Fruit fly (Drosophila melanogaster) whole organism, embryonic: ENCODE data around the gene CtBP.

Source experiments
- CG10209 ChIP-seq: fragments of 200-800 bp; sonication (Bioruptor generic); optimal IDR thresholded peaks from 3 replicates; lab custom pipeline; 2017; ENCODE audit warnings: missing biosample characterization, mild to moderate bottlenecking, missing genetic modification characterization, missing genetic modification reagents
- CG11696 ChIP-seq: fragments of 200-800 bp; sonication (Bioruptor generic); IDR thresholded peaks from 2 replicates; pipeline ENCODE4 v1.3.6; 2022; ENCODE audit warnings: missing biosample characterization, missing genetic modification characterization
- CG14710 ChIP-seq: fragments of 200-800 bp; sonication (Bioruptor generic); optimal IDR thresholded peaks from 3 replicates; lab custom pipeline; 2019; ENCODE audit warnings: missing biosample characterization, mild to moderate bottlenecking, missing genetic modification characterization, moderate library complexity
- CG14860 ChIP-seq: fragments of 200-800 bp; sonication (Bioruptor generic); IDR thresholded peaks from 3 replicates; pipeline ENCODE4 v1.3.6; 2022; ENCODE audit warnings: missing biosample characterization, missing genetic modification characterization; ENCODE audit not compliant: partially characterized antibody
- CG15601 ChIP-seq: fragments of 200-800 bp; sonication (Bioruptor generic); optimal IDR thresholded peaks from 3 replicates; lab custom pipeline; 2019; ENCODE audit warnings: missing biosample characterization, mild to moderate bottlenecking, missing genetic modification characterization, moderate library complexity
- CG17829 ChIP-seq: fragments of 200-800 bp; optimal IDR thresholded peaks from 2 replicates; lab custom pipeline; 2019; ENCODE audit warnings: missing biosample characterization, mild to moderate bottlenecking, missing genetic modification characterization, moderate library complexity
- CG2202 ChIP-seq: fragments of 200-800 bp; sonication (Bioruptor generic); optimal IDR thresholded peaks from 2 replicates; lab custom pipeline; 2018; ENCODE audit warnings: missing biosample characterization, mild to moderate bottlenecking, missing genetic modification characterization
- CG2712 ChIP-seq: fragments of 200-800 bp; optimal IDR thresholded peaks from 3 replicates; lab custom pipeline; 2019; ENCODE audit warnings: missing biosample characterization, mild to moderate bottlenecking, missing genetic modification characterization, moderate library complexity
- CG32767 ChIP-seq: fragments of 200-800 bp; sonication (Bioruptor generic); IDR thresholded peaks from 2 replicates; pipeline ENCODE4 v1.3.6; 2022; ENCODE audit warnings: missing biosample characterization, missing genetic modification characterization
- CG42726 ChIP-seq: fragments of 200-800 bp; sonication (Bioruptor generic); IDR thresholded peaks from 2 replicates; pipeline ENCODE4 v1.3.6; 2022; ENCODE audit warnings: missing biosample characterization, missing genetic modification characterization; ENCODE audit not compliant: partially characterized antibody
- CG6175 ChIP-seq: fragments of 200-800 bp; sonication (Bioruptor generic); IDR thresholded peaks from 3 replicates; pipeline ENCODE4 v1.3.6; 2022; ENCODE audit warnings: missing biosample characterization, missing genetic modification characterization
- CG6683 ChIP-seq: fragments of 200-800 bp; sonication (Bioruptor generic); optimal IDR thresholded peaks from 2 replicates; lab custom pipeline; 2017; ENCODE audit warnings: missing biosample characterization, mild to moderate bottlenecking, missing genetic modification characterization, missing genetic modification reagents
- CG7357 ChIP-seq: fragments of 200-800 bp; sonication (Bioruptor generic); IDR thresholded peaks from 3 replicates; pipeline ENCODE4 v1.3.6; 2022; ENCODE audit warnings: missing biosample characterization, missing genetic modification characterization
- CG7963 ChIP-seq: fragments of 200-800 bp; sonication (Bioruptor generic); IDR thresholded peaks from 3 replicates; pipeline ENCODE4 v1.3.6; 2022; ENCODE audit warnings: missing biosample characterization, missing genetic modification characterization; ENCODE audit not compliant: partially characterized antibody
- CG8388 ChIP-seq: fragments of 200-800 bp; sonication (Bioruptor generic); optimal IDR thresholded peaks from 2 replicates; lab custom pipeline; 2019; ENCODE audit warnings: missing biosample characterization, mild to moderate bottlenecking, missing genetic modification characterization, moderate library complexity
- CG8765 ChIP-seq: fragments of 200-800 bp; sonication (Bioruptor generic); IDR thresholded peaks from 2 replicates; pipeline ENCODE4 v1.3.6; 2022; ENCODE audit warnings: missing biosample characterization, missing genetic modification characterization
- Dref ChIP-seq: fragments of 200-800 bp; sonication (Bioruptor generic); IDR thresholded peaks from 2 replicates; pipeline ENCODE4 v1.3.6; 2022; ENCODE audit warnings: missing biosample characterization, missing genetic modification characterization
- E2f2 ChIP-seq: fragments of 200-800 bp; sonication (Bioruptor generic); IDR thresholded peaks from 2 replicates; pipeline ENCODE4 v1.3.6; 2022; ENCODE audit warnings: missing biosample characterization, missing genetic modification characterization
- Gug ChIP-seq: fragments of 200-800 bp; sonication (Bioruptor generic); IDR thresholded peaks from 4 replicates; pipeline ENCODE4 v1.3.6; 2022; ENCODE audit warnings: missing biosample characterization, missing genetic modification characterization
- Hey ChIP-seq: fragments of 200-800 bp; sonication (Bioruptor generic); optimal IDR thresholded peaks from 3 replicates; lab custom pipeline; 2018; ENCODE audit warnings: missing biosample characterization, mild to moderate bottlenecking, missing genetic modification characterization
- Mes4 ChIP-seq: fragments of 200-800 bp; sonication (Bioruptor generic); optimal IDR thresholded peaks from 2 replicates; lab custom pipeline; 2016; ENCODE audit warnings: missing biosample characterization, missing genetic modification characterization
- Mrtf ChIP-seq: fragments of 200-800 bp; sonication (Bioruptor generic); IDR thresholded peaks from 3 replicates; pipeline ENCODE4 v1.3.6; 2022; ENCODE audit warnings: missing biosample characterization, missing genetic modification characterization
- NC2α ChIP-seq: fragments of 200-800 bp; sonication (Bioruptor generic); optimal IDR thresholded peaks from 2 replicates; lab custom pipeline; 2016; ENCODE audit warnings: missing biosample characterization, missing genetic modification characterization
- Neu2 ChIP-seq: fragments of 200-800 bp; sonication (Bioruptor generic); optimal IDR thresholded peaks from 3 replicates; lab custom pipeline; 2016; ENCODE audit warnings: missing biosample characterization, missing genetic modification characterization, borderline replicate concordance
- Ravus ChIP-seq: fragments of 200-800 bp; sonication (Bioruptor generic); IDR thresholded peaks from 2 replicates; pipeline ENCODE4 v1.3.6; 2022; ENCODE audit warnings: missing biosample characterization, missing genetic modification characterization
- Sry-δ ChIP-seq: fragments of 200-800 bp; sonication (Bioruptor generic); optimal IDR thresholded peaks from 2 replicates; lab custom pipeline; 2016; ENCODE audit warnings: missing biosample characterization, missing genetic modification characterization
- ac ChIP-seq: fragments of 200-800 bp; sonication (Bioruptor generic); optimal IDR thresholded peaks from 3 replicates; lab custom pipeline; 2017; ENCODE audit warnings: missing biosample characterization, mild to moderate bottlenecking, missing genetic modification characterization
- btn ChIP-seq: fragments of 200-800 bp; sonication (Bioruptor generic); optimal IDR thresholded peaks from 2 replicates; lab custom pipeline; 2016; ENCODE audit warnings: missing biosample characterization, missing genetic modification characterization
- cato ChIP-seq: fragments of 200-800 bp; sonication (Bioruptor generic); optimal IDR thresholded peaks from 2 replicates; lab custom pipeline; 2016; ENCODE audit warnings: missing biosample characterization, missing genetic modification characterization, borderline replicate concordance
- chif ChIP-seq, 2 experiments: fragments of 200-800 bp; sonication (Bioruptor generic); optimal IDR thresholded peaks; 3 replicates each; lab custom pipeline; 2016; ENCODE audit warnings: missing biosample characterization in 2 of 2, missing genetic modification characterization in 2 of 2
- cwo ChIP-seq: fragments of 200-800 bp; sonication (Bioruptor generic); optimal IDR thresholded peaks from 3 replicates; lab custom pipeline; 2017; ENCODE audit warnings: missing biosample characterization, missing genetic modification characterization, mild to moderate bottlenecking, moderate library complexity, missing genetic modification reagents
- dan ChIP-seq: fragments of 200-800 bp; sonication (Bioruptor generic); IDR thresholded peaks from 2 replicates; pipeline ENCODE4 v1.3.6; 2022; ENCODE audit warnings: missing biosample characterization, missing genetic modification characterization
- fd3F ChIP-seq: fragments of 200-800 bp; sonication (Bioruptor generic); optimal IDR thresholded peaks from 2 replicates; lab custom pipeline; 2018; ENCODE audit warnings: missing biosample characterization, mild to moderate bottlenecking, missing genetic modification characterization, moderate library complexity
- fu2 ChIP-seq: fragments of 200-800 bp; sonication (Bioruptor generic); optimal IDR thresholded peaks from 2 replicates; lab custom pipeline; 2016; ENCODE audit warnings: missing biosample characterization, missing genetic modification characterization
- gcm2 ChIP-seq: fragments of 200-800 bp; sonication (Bioruptor generic); optimal IDR thresholded peaks from 2 replicates; lab custom pipeline; 2016; ENCODE audit warnings: missing biosample characterization, missing genetic modification characterization
- jigr1 ChIP-seq: fragments of 200-800 bp; sonication (Bioruptor generic); IDR thresholded peaks from 3 replicates; pipeline ENCODE4 v1.3.6; 2022; ENCODE audit warnings: missing biosample characterization, missing genetic modification characterization
- mld ChIP-seq: fragments of 200-800 bp; sonication (Bioruptor generic); IDR thresholded peaks from 3 replicates; pipeline ENCODE4 v1.3.6; 2022; ENCODE audit warnings: missing biosample characterization, missing genetic modification characterization; ENCODE audit not compliant: partially characterized antibody
- nerfin-1 ChIP-seq: fragments of 200-800 bp; sonication (Bioruptor generic); optimal IDR thresholded peaks from 3 replicates; lab custom pipeline; 2019; ENCODE audit warnings: missing biosample characterization, mild to moderate bottlenecking, missing genetic modification characterization, moderate library complexity
- oc ChIP-seq: fragments of 200-800 bp; sonication (Bioruptor generic); optimal IDR thresholded peaks from 2 replicates; lab custom pipeline; 2018; ENCODE audit warnings: missing biosample characterization, mild to moderate bottlenecking, missing genetic modification characterization, moderate library complexity
- otp ChIP-seq: fragments of 200-800 bp; sonication (Bioruptor generic); IDR thresholded peaks from 3 replicates; pipeline ENCODE4, ENCODE4 v1.3.6; 2022; ENCODE audit warnings: missing biosample characterization, missing genetic modification characterization
- phol ChIP-seq: fragments of 200-800 bp; sonication (Bioruptor generic); optimal IDR thresholded peaks from 3 replicates; lab custom pipeline; 2018; ENCODE audit warnings: missing biosample characterization, mild to moderate bottlenecking, missing genetic modification characterization, moderate library complexity
- repo ChIP-seq: fragments of 200-800 bp; sonication (Bioruptor generic); optimal IDR thresholded peaks from 2 replicates; lab custom pipeline; 2016; ENCODE audit warnings: missing biosample characterization, missing genetic modification characterization
- schlank ChIP-seq: fragments of 200-800 bp; sonication (Bioruptor generic); optimal IDR thresholded peaks from 2 replicates; lab custom pipeline; 2018; ENCODE audit warnings: missing biosample characterization, mild to moderate bottlenecking, missing genetic modification characterization
- sens ChIP-seq: fragments of 200-800 bp; sonication (Bioruptor generic); peaks from one replicate; lab custom pipeline; 2016; ENCODE audit warnings: missing biosample characterization, missing genetic modification characterization
- sens-2 ChIP-seq: fragments of 200-800 bp; sonication (Bioruptor generic); IDR thresholded peaks from 2 replicates; pipeline ENCODE4 v1.3.6; 2022; ENCODE audit warnings: missing biosample characterization, missing genetic modification characterization
- seq ChIP-seq: fragments of 200-800 bp; sonication (Bioruptor generic); IDR thresholded peaks from 2 replicates; pipeline ENCODE4 v1.3.6; 2022; ENCODE audit warnings: missing biosample characterization, missing genetic modification characterization
- slou ChIP-seq: fragments of 200-800 bp; sonication (Bioruptor generic); optimal IDR thresholded peaks from 3 replicates; lab custom pipeline; 2016; ENCODE audit warnings: missing biosample characterization, missing genetic modification characterization
- sna ChIP-seq: fragments of 200-800 bp; sonication (Bioruptor generic); IDR thresholded peaks from 2 replicates; pipeline ENCODE4 v1.3.6; 2022; ENCODE audit warnings: missing biosample characterization, missing genetic modification characterization; ENCODE audit not compliant: partially characterized antibody
- sqz ChIP-seq: fragments of 200-800 bp; sonication (Bioruptor generic); optimal IDR thresholded peaks from 3 replicates; lab custom pipeline; 2018; ENCODE audit warnings: missing biosample characterization, mild to moderate bottlenecking, missing genetic modification characterization
- tx ChIP-seq: fragments of 200-800 bp; sonication (Bioruptor generic); optimal IDR thresholded peaks from 2 replicates; lab custom pipeline; 2016; ENCODE audit warnings: missing biosample characterization, missing genetic modification characterization
- unpg ChIP-seq: fragments of 200-800 bp; sonication (Bioruptor generic); optimal IDR thresholded peaks from 3 replicates; lab custom pipeline; 2018; ENCODE audit warnings: missing biosample characterization, mild to moderate bottlenecking, missing genetic modification characterization, moderate library complexity
- zfh1 ChIP-seq: fragments of 200-800 bp; sonication (Bioruptor generic); IDR thresholded peaks from 3 replicates; pipeline ENCODE4 v1.3.6; 2022; ENCODE audit warnings: missing biosample characterization, missing genetic modification characterization

Gene CtBP

DNA sequence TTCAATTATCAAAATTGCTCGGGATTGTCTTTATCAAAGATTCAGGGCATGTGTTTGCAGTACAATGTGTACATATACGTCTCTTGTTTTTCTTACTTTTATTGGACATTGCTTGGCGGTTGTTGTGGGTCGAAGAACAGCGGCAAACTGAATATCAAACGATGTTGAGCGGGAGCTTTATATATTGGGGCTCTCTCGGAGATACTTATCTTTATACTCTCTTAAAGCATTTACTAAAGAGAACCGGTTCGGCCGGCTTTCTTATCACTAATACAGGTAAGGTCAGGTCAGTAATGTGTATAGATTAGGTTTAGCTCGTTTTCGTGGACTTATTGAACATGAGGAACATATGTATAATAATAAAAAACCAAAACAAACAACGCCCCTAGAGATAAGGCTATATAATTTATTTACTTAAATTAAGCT, 39.9 kb downstream of the CtBP start, which contains the start of gene CG7966 (continued):
- no peak for TF ChIP-seq CG6683 (GFP tag; lab: Kevin White, UChicago)
- no peak for TF ChIP-seq sqz (GFP tag; lab: Kevin White, UChicago)
- no peak for TF ChIP-seq fu2
- no peak for TF ChIP-seq CG14860 (GFP tag; lab: Robert Waterston, UW)
- no peak for TF ChIP-seq zfh1 (GFP tag; lab: Robert Waterston, UW)
- TF ChIP-seq CG10209: no peak
- TF ChIP-seq sens-2 (GFP tag; lab: Robert Waterston, UW): no peak
- no peak for TF ChIP-seq schlank (tag; lab: Kevin White, UChicago)
- 0 out of 2 replicates have a peak, but pooled peaks have one; percentile 32 for TF ChIP-seq seq (GFP tag; lab: Robert Waterston, UW)
- no peak for TF ChIP-seq CG6175 (GFP tag; lab: Robert Waterston, UW)
- TF ChIP-seq sens: no peak
- TF ChIP-seq CG2712 (tag; lab: Kevin White, UChicago): no peak
- TF ChIP-seq CG14710 (tag; lab: Kevin White, UChicago): no peak
- TF ChIP-seq Mes4 (GFP tag; lab: Kevin White, UChicago): no peak
- TF ChIP-seq phol (tag; lab: Kevin White, UChicago): no peak
- no peak for TF ChIP-seq Dref
- TF ChIP-seq CG8765: no peak
- no peak for TF ChIP-seq Ravus
- no peak for TF ChIP-seq Sry-δ
- TF ChIP-seq ac (GFP tag; lab: Kevin White, UChicago): no peak
- no peak for TF ChIP-seq repo (GFP tag; lab: Kevin White, UChicago)
- TF ChIP-seq chif (GFP tag; optimal IDR thresholded peaks at IDR 0.05; lab: Kevin White, UChicago): no peak
- no peak for TF ChIP-seq oc
- TF ChIP-seq fd3F (GFP tag; lab: Kevin White, UChicago): no peak
- TF ChIP-seq CG8388: no peak
- TF ChIP-seq gcm2: no peak
- no peak for TF ChIP-seq E2f2 (GFP tag; lab: Robert Waterston, UW)
- TF ChIP-seq CG11696 (GFP tag; lab: Robert Waterston, UW): no peak
- no peak for TF ChIP-seq CG15601
- no peak for TF ChIP-seq Gug (GFP tag; lab: Robert Waterston, UW)
- TF ChIP-seq CG2202 (tag; lab: Kevin White, UChicago): no peak
- no peak for TF ChIP-seq Mrtf (GFP tag; lab: Robert Waterston, UW)
- no peak for TF ChIP-seq CG32767 (GFP tag; lab: Robert Waterston, UW)
- TF ChIP-seq slou (GFP tag; lab: Kevin White, UChicago): no peak
- no peak for TF ChIP-seq jigr1 (GFP tag; lab: Robert Waterston, UW)
- TF ChIP-seq cato (GFP tag; lab: Kevin White, UChicago): no peak
- TF ChIP-seq cwo (GFP tag; lab: Kevin White, UChicago): peak; percentile 33
- TF ChIP-seq nerfin-1 (tag; lab: Kevin White, UChicago): no peak
- no peak for TF ChIP-seq dan (GFP tag; lab: Robert Waterston, UW)
- TF ChIP-seq mld (GFP tag; lab: Robert Waterston, UW): no peak
- no peak; the same call in 1 of the 2 replicates for TF ChIP-seq CG42726 (GFP tag; lab: Robert Waterston, UW)
- TF ChIP-seq Neu2: no peak
- no peak for TF ChIP-seq sna (GFP tag; lab: Robert Waterston, UW)
- no peak for TF ChIP-seq Hey (tag; lab: Kevin White, UChicago)
- TF ChIP-seq NC2α (GFP tag; lab: Kevin White, UChicago): peak; percentile 10
- no peak for TF ChIP-seq CG7357 (GFP tag; lab: Robert Waterston, UW)
- 0 out of 3 replicates have a peak, but pooled peaks have one; percentile 41 for TF ChIP-seq otp (GFP tag; lab: Robert Waterston, UW)
- TF ChIP-seq unpg (GFP tag; lab: Kevin White, UChicago): no peak
- no peak for TF ChIP-seq tx (GFP tag; lab: Kevin White, UChicago)
- no peak for TF ChIP-seq CG7963 (GFP tag; lab: Robert Waterston, UW)
- no peak for TF ChIP-seq CG17829 (tag; lab: Kevin White, UChicago)
- TF ChIP-seq btn (GFP tag; lab: Kevin White, UChicago): no peak
